Worm (Caenorhabditis elegans) whole organism, dauer: ENCODE measurements around the gene glb-19.
"Not testable (repeated sequence)": the region's sequence is repeated elsewhere in the genome, so short reads cannot be mapped to it uniquely, and the experiment has no call there.

ENCODE experiments used
- unc-62 ChIP-seq: sonication (generic microtip); optimal IDR thresholded peaks from 2 replicates; lab custom pipeline; 2017; ENCODE audit warnings: missing biosample characterization, missing genetic modification reagents, missing genetic modification characterization

Gene glb-19

DNA sequence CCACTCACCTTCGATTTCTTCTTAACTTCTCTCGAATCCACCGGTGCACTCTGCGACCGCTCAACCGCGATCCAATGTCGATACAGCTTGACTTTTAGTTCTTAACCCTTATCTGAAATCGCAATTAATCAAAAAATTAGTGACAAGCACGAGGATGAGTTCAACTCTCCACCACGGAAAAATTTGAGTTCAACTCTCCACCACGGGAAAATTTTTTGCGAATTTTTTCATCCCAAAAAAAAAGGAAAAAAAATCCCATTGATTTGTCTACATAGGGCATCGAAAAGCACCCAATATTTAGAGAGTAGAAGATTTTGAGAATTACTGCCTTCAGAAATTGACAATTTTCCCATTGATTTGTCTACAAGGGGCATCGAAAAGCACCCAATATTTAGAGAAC is at the start of gene glb-19:
Gene glb-19 (minus strand): TSS at position 101 of the 400 bp plus-strand sequence.
- not testable (repeated sequence) for TF ChIP-seq unc-62 (GFP tag; lab: Kevin White, UChicago)

DNA sequence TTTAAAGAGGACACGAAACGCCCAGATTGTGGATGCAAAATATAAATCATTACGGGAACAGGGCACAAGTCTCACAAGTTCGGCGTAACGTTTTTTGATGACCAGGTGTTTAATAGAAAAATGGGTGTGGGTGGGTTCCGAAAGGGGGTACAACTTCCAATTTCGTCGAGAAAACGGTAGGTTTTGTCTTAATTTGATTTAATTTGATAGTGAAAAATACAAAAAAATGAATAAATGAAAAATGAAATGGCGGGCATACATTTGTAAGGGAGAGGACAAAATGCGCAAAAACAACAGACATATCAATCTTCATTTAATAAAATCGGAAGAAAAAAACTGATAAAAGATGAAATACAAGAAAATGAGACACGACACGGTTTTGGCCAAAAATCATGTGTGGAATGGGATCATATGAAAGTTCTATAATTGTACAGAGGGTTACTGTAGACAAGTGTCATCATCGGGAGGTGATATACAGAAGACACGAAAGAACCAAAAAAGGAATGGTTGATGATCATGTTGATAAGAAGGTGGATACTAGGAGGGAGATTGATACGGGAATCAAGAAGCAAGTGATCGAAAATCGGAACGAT is 48.0 kb upstream of the glb-19 start:
- TF ChIP-seq unc-62 (GFP tag; lab: Kevin White, UChicago) = no peak

DNA sequence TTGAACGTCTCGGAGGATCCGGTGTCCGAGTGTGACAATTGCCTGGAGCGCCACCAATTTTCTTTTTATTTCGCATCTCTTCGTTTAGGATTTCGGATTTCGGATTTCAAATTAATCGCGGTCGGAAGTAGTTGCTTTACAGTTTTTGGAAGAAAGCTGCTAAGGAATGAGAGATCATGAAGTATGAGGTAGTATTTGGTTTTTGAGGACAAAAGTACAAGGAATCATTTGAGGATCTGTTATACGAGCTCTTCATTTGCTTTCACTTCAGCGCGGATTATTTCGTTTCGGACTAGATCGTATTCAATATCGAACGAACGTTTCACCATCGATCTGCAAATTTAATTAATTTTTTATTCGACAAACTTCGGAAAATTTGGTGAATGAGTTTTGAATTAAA is 45.7 kb upstream of the glb-19 start, which contains the start of gene R102.11:
Gene R102.11 (minus strand): TSS at position 101 of the 400 bp plus-strand sequence.
- no peak for TF ChIP-seq unc-62 (GFP tag; lab: Kevin White, UChicago)

DNA sequence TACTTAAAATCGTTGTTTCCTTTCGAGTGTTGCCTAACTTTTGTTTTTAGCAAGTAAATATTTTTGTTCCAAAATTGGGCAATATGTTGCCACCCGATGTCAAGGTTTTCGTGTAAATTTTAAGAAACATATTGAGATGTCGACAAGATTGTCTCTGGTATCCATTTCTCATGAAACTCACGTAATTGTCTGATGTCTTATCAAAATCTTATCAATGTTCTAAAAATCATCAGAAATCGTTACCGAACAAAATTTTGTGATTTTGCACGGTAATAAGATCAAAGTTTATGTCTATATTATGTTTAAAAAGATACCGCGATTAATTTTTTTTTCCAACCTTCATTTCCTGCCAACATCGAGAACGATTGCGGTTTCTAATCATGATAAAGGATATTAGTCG is 45.1 kb upstream of the glb-19 start:
- no peak for TF ChIP-seq unc-62 (GFP tag; lab: Kevin White, UChicago)

DNA sequence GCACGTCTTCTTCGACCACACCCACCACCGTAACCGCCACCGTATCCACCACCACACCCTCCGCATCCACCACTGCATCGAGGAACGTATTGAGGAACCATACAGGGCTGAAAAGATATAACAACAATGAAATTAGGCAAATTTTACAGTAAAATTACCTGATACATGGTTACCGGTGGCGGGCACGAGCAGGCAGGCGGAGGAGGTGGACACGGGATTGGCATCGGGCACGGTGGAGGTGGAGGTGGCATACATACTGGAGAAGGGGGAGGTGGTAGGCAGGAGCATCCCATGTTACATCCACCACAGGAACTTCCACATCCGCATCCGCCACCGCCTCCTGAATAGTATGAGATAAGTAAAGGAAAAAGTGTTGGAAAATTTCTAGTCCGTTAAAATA is 44.5 kb upstream of the glb-19 start:
- no peak for TF ChIP-seq unc-62 (GFP tag; lab: Kevin White, UChicago)

DNA sequence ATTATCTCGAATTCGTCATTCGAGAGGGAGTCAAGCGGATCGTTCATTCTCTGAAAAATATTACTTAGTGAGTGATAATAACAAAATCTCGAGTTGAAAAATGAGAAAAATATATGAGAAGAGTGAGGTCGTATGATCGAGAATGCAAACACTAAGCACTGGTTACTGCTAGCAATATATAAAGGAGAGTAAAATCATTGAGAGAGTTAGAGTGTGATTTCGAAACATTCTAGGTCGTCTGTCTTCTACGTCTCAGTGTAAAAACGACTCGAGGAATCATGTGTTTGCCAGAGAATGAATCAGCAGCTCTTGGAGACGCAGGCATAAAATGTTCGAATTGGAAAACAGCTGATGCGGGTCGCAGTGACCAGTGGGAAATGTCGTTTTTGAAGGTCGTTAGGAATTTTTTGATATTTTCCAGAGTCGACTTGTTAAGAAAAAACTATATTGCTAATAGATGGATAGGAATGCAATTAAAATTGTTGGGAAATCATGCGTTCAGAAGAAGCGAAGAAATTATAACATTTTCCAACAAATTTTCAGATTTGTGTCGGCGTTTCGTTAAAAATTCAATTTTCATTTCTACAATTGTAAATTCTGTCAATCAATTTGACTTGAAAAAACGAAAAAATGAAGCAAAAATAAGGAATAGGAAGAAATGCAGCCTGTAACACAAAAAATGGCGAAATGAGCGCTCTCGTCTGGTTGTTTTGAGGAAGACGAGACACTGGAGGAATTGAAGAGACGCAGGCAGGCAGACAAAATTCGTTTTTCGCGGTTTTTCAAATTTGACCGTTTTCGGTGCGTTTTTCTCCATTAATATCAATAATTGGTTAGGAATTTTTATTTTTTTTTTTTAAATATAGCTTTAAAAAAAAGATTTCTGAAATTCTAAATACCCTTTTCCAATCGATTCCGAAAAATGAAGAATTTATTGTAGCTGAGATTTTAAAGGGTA is 43.4 kb upstream of the glb-19 start, which contains the start of gene allo-1:
Gene allo-1 (minus strand): TSS at position 51 of the 958 bp plus-strand sequence.
- TF ChIP-seq unc-62 (GFP tag; lab: Kevin White, UChicago) = no peak

DNA sequence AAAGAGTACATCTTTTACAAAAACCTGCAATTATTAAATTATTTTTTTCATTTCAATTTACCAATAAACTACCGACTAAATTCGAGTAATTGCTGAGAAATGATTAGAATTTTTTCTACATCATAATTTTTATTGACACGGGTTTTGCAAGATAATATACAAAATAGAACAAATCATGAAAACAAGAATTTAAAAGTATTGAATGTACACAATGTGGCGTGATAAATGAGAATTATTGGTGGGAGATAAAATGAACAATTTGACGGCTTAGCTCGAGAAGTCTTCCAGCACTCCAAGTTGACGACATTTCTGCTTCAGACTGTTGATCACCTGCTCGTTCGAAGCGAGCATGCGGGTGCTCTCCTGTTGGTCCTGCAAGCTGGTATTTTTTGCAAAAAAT is 41.3 kb upstream of the glb-19 start, which contains the start of gene R102.4:
Gene R102.4 (minus strand): TSS at position 101 of the 400 bp plus-strand sequence.
- TF ChIP-seq unc-62 (GFP tag; lab: Kevin White, UChicago) = no peak

DNA sequence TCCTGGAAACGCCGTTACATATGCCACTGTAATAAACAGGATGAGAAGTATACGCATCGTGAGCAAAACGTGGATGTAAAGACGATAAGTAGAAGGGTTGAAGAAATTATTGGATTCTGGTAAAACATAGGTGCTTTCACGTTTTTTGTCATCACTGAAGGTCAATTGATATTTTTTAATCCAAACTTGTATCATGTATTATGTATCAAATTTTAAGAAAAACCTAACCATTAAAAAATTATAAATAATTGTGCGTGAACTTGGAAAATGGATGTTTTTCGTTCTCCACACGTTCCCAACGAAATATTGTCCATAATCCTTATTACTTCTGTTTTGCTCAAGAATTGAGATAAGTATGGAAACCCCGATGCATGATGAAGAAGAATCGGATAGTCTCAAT is 36.2 kb upstream of the glb-19 start, which contains the start of gene R102.8:
Gene R102.8 (minus strand): TSS at position 101 of the 400 bp plus-strand sequence.
- no peak for TF ChIP-seq unc-62 (GFP tag; lab: Kevin White, UChicago)

DNA sequence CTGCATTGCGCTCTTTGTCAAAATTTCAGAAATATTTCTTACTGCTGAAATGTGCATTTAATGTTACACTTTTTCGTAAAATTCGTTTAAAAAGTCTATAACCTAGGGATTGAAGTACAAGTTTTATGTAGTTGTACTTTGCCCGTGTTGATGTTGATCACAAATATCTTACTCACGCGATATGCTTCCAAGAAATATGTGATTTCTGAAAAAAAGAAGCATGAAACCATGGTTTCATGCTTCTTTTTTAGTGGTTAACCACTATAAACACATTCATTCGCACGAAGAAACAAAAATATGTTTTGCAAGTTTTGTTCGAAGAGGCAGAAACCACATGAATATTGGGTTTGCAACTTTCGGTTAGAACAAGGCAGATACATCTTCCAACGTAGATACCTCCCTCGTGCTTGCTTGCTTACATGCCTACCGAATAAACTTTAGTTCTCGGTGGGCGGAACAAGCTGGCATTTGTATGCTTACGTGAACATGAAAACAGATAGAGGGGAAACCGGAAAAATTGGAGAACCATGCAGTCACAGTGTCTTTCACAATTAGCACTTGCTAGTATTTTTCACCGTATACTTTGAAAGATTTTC is 35.1 kb upstream of the glb-19 start, which contains the start of gene R102.3:
Gene R102.3 (plus strand): TSS at position 546 of the 596 bp plus-strand sequence.
- no peak for TF ChIP-seq unc-62 (GFP tag; lab: Kevin White, UChicago)

DNA sequence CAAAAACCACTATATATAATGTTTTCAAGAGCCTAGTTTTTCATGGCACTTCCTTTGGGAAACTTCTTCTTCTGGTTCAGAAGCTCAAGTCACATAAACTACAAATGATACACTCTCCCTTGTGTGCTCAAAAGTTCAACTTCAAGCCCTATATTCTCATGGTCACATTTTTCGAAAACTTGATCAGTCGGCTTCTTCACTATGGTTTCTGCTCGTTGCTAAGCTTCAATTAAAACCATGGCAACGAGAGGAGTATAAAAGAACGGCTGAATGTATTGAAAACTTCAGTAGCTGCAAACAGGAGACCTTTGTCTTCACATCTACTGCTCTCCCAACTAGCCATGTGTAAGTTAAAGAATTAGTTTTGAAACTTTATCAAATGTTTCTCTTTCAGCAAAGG is 33.4 kb upstream of the glb-19 start, which contains the start of gene R102.2:
Gene R102.2 (plus strand): TSS at position 301 of the 400 bp plus-strand sequence.
- TF ChIP-seq unc-62 (GFP tag; lab: Kevin White, UChicago) = not testable (repeated sequence)

DNA sequence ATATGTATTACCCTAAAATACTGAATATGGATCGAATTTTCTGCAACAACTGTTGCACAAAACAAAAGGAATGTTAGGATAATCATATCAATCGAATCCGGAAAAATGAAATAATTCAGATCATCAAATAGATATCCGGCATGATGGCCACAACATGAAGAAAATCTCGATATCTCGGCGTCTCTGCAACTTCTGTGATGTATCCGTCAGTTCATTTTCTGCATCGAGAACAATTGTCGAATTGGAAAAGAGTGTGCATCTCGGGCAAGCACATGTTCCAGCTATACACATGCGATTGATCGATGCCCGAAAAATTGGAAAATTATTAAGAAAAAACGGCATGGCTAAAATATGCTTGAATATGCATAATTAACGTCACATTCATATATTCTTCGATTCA is 31.8 kb upstream of the glb-19 start, which contains the start of the genes K08C7.6 and R102.1:
Gene K08C7.6 (minus strand): TSS at position 101 of the 400 bp plus-strand sequence.
Gene R102.1 (plus strand): TSS at position 291 of the 400 bp plus-strand sequence.
- no peak for TF ChIP-seq unc-62 (GFP tag; lab: Kevin White, UChicago)

DNA sequence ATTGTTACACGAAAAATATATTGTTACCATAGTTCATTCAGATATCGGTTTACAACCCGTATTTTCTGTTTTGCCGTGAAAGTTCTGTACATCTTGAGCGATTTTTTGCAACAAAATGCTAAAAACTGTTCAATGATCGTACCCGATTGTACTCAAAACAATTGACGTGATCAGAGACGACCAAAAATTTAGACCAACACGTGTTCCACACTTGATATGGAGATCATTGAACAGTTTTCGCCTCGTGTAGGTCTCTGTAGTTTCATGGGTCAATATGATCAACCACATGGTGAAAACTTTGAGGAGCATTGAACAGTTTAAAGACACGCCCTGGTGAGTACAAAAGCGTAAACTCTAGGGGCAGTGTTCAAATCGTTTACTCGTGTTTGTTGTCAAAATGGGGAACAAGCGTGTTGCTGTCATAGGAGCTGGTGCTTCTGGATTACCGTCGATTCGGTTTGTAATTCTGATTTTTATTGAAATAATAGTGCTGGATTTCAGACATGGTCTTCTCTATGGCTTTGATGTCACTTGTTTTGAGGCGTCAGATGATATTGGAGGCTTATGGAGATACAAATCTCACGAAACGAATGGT is 28.3 kb upstream of the glb-19 start, which contains the start of gene fmo-2:
Gene fmo-2 (plus strand): TSS at position 370 of the 595 bp plus-strand sequence.
- TF ChIP-seq unc-62 (GFP tag; lab: Kevin White, UChicago) = no peak

DNA sequence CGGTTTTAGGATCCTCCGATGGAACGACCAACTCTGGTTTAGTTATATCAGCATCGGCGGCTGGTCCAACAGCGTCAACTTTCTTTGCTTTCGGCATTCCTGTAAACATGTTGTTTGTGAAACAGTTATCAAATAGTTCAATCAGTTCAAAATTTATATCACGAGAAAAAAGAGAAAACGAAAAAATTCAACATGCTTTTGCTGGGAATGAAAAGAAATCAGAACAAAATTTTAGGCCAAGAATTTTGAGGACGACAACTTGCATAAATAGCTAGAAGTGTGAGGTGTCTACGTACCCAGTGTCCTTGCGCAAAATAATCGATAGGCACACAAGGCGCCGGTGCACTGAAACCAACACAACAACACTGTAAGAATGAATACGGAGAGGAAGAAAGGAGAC is 26.4 kb upstream of the glb-19 start, which contains the start of gene K08C7.4:
Gene K08C7.4 (minus strand): TSS at position 101 of the 400 bp plus-strand sequence.
- TF ChIP-seq unc-62 (GFP tag; lab: Kevin White, UChicago) = no peak

DNA sequence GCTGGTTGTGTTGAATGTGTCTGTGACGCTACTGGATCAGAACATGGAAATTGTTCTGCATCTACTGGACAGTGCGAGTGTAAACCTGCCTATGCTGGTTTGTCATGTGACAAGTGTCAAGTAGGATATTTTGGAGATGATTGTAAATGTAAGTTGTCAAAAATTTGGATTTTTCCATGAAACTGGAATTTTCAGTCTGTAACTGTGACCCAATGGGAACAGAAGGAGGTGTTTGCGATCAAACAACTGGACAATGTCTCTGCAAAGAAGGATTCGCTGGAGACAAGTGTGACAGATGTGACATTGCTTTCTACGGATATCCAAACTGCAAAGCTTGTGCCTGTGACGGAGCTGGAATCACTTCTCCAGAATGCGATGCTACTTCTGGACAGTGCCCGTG is 14.6 kb upstream of the glb-19 start:
- TF ChIP-seq unc-62 (GFP tag; lab: Kevin White, UChicago) = no peak

DNA sequence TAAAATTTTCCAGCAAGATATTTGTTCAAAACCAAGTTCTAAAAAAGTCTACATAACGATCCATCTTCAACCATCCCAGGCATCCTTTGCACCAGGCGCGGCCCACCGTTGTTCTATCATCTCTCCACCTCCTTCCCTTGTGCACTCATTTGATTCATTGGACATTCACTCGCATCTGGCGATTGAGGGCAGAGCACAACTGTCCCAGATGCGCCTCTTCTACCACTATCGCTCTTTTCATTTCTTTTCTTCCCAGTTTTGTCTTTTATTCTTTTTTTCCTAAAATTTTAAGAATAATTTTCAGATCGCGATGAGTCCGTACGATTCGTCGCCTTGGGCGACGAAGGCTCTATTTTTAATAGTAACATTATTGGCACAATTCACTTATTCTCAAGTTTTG is 12.6 kb upstream of the glb-19 start, which contains the start of gene epi-1:
Gene epi-1 (plus strand): TSS at position 301 of the 400 bp plus-strand sequence.
- TF ChIP-seq unc-62 (GFP tag; lab: Kevin White, UChicago) = no peak
